Fruit fly (Drosophila melanogaster): Measurements from ENCODE around the gene Jon65Aii.

DNA sequence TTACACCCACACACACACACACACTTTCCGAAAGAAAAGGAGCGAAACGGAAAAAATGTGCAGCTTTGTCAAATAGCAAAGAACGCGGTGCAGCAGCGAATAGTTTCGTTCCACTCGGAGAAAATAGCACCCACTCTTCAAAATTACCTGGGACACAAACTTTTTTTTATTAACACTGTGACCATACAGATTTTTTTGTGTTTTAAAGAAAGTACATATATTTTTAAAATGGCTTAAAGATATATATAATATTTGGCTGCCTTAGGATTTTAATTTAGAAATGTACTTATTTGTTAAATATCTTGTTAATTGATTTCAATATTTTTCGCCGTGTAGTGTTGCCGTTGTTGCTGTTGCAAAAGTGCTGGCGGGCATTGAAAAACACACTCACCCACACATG, 32.3 kb downstream of the Jon65Aii start:
- no peak for TF ChIP-seq Sp1 (GFP tag; optimal IDR thresholded peaks at IDR 0.05)
- TF ChIP-seq HLH106 (tag; optimal IDR thresholded peaks at IDR 0.05): no peak
- TF ChIP-seq OdsH (GFP tag; optimal IDR thresholded peaks at IDR 0.05): no peak
- no peak for TF ChIP-seq Myc (optimal IDR thresholded peaks at IDR 0.05)
- no peak for TF ChIP-seq Dif (GFP tag; optimal IDR thresholded peaks at IDR 0.05; ENCODE audit: partially characterized antibody)
- TF ChIP-seq usp (GFP tag; optimal IDR thresholded peaks at IDR 0.05): no peak
- no peak for TF ChIP-seq GATAd (GFP tag; optimal IDR thresholded peaks at IDR 0.05)
- no peak for TF ChIP-seq Jra (GFP tag; optimal IDR thresholded peaks at IDR 0.05)
- no peak for TF ChIP-seq lola (GFP tag; optimal IDR thresholded peaks at IDR 0.05)
- no peak for TF ChIP-seq h (GFP tag; optimal IDR thresholded peaks at IDR 0.05)
- TF ChIP-seq psq (GFP tag; optimal IDR thresholded peaks at IDR 0.05): no peak
- no peak for TF ChIP-seq rgr (GFP tag; optimal IDR thresholded peaks at IDR 0.05)
- TF ChIP-seq ey (GFP tag; optimal IDR thresholded peaks at IDR 0.05): no peak

Data from whole organism, wandering third instar larva.